Worm (Caenorhabditis elegans): Measurements from ENCODE around the gene acr-25.
A peak's percentile ranks its signal among the peaks of the same experiment; 100 is the strongest.

acr-25 gene

ce11 chrIV:6474751-6475150 lies 10.6 kb downstream of the acr-25 start (continued):
- peak; percentile 91 for TF ChIP-seq unc-55 (GFP tag; optimal IDR thresholded peaks at IDR 0.05)
- TF ChIP-seq Y22D7AL.16 (tag; optimal IDR thresholded peaks at IDR 0.05) = no peak
- peak; percentile 66 for TF ChIP-seq ceh-48 (tag; optimal IDR thresholded peaks at IDR 0.05)
- TF ChIP-seq C08G9.2 (tag; optimal IDR thresholded peaks at IDR 0.05) = no peak
- no peak for TF ChIP-seq zip-5 (tag; optimal IDR thresholded peaks at IDR 0.05)

- no peak for TF ChIP-seq hlh-30 (tag; optimal IDR thresholded peaks at IDR 0.05; ENCODE audit: insufficient read depth)
- no peak for TF ChIP-seq ceh-22 (tag; optimal IDR thresholded peaks at IDR 0.05)
- no peak for TF ChIP-seq C38D4.7 (GFP tag; optimal IDR thresholded peaks at IDR 0.05)
- no peak for TF ChIP-seq unc-42 (tag; optimal IDR thresholded peaks at IDR 0.05)
- no peak for TF ChIP-seq dve-1 (tag; optimal IDR thresholded peaks at IDR 0.05)
- no peak for TF ChIP-seq nhr-11 (tag; optimal IDR thresholded peaks at IDR 0.05)
Measured at ce11 chrIV:6480221-6480620, 16.1 kb downstream of the acr-25 start, which contains the start of gene tyr-6. Gene tyr-6 (plus strand): TSS chrIV:6480521.

- TF ChIP-seq syd-9 (tag; optimal IDR thresholded peaks at IDR 0.05) (no peak), fkh-6 (tag; optimal IDR thresholded peaks at IDR 0.05) (peak; percentile 25), ceh-45 (GFP tag; IDR thresholded peaks at IDR 0.05) (0 out of 2 replicates have a peak, but pooled peaks have one; percentile 46), sox-4 (tag; optimal IDR thresholded peaks at IDR 0.05) (peak; percentile 20), elt-2 (tag; optimal IDR thresholded peaks at IDR 0.05) (peak; percentile 41), C38D4.7 (GFP tag; optimal IDR thresholded peaks at IDR 0.05) (peak; percentile 30)
Measured at ce11 chrIV:6480978-6481377, 16.9 kb downstream of the acr-25 start.

ce11 chrIV:6487047-6487446 lies 22.9 kb downstream of the acr-25 start, which contains the start of gene Y73B6BL.37:
Gene Y73B6BL.37 (plus strand): TSS chrIV:6487347.
- TF ChIP-seq unc-42 (tag; optimal IDR thresholded peaks at IDR 0.05) (no peak), unc-86 (tag; optimal IDR thresholded peaks at IDR 0.05) (no peak), ztf-16 (tag; optimal IDR thresholded peaks at IDR 0.05) (no peak), tbx-2 (tag; optimal IDR thresholded peaks at IDR 0.05) (no peak), dve-1 (tag; optimal IDR thresholded peaks at IDR 0.05) (no peak), hlh-8 (tag; optimal IDR thresholded peaks at IDR 0.05) (no peak), che-1 (tag; optimal IDR thresholded peaks at IDR 0.05) (no peak), sdc-2 (tag; optimal IDR thresholded peaks at IDR 0.05) (no peak), elt-2 (tag; optimal IDR thresholded peaks at IDR 0.05) (no peak)

- TF ChIP-seq ceh-2 (tag; optimal IDR thresholded peaks at IDR 0.05) (no peak), ceh-14 (tag; optimal IDR thresholded peaks at IDR 0.05) (no peak), npax-4 (tag; optimal IDR thresholded peaks at IDR 0.05) (no peak), K02D7.2 (tag; optimal IDR thresholded peaks at IDR 0.05) (no peak), ceh-45 (GFP tag; IDR thresholded peaks at IDR 0.05) (no peak), unc-3 (GFP tag; conservative IDR thresholded peaks at IDR 0.05) (no peak), unc-3 (tag; optimal IDR thresholded peaks at IDR 0.05) (no peak), pha-4 (tag; optimal IDR thresholded peaks at IDR 0.05) (no peak), dve-1 (tag; optimal IDR thresholded peaks at IDR 0.05) (no peak)
Measured at ce11 chrIV:6491915-6492314, 27.8 kb downstream of the acr-25 start.

- TF ChIP-seq Y22D7AL.16 (tag; optimal IDR thresholded peaks at IDR 0.05) (no peak), elt-4 (tag; optimal IDR thresholded peaks at IDR 0.05) (no peak), ceh-34 (tag; optimal IDR thresholded peaks at IDR 0.05) (no peak), fkh-10 (GFP tag; optimal IDR thresholded peaks at IDR 0.05) (no peak), sox-4 (tag; optimal IDR thresholded peaks at IDR 0.05) (no peak), syd-9 (tag; optimal IDR thresholded peaks at IDR 0.05) (no peak), ceh-6 (GFP tag; optimal IDR thresholded peaks at IDR 0.05) (no peak), pax-1 (tag; optimal IDR thresholded peaks at IDR 0.05) (no peak), odd-2 (tag; optimal IDR thresholded peaks at IDR 0.05) (no peak), tbx-7 (tag; optimal IDR thresholded peaks at IDR 0.05) (no peak), madf-2 (tag; optimal IDR thresholded peaks at IDR 0.05) (no peak), hlh-15 (tag; optimal IDR thresholded peaks at IDR 0.05) (no peak)
Measured at ce11 chrIV:6493299-6493698, 29.2 kb downstream of the acr-25 start, which contains the start of gene Y73B6BL.44. Gene Y73B6BL.44 (plus strand): TSS chrIV:6493599.

Measured in whole organism, late embryonic.